Worm (Caenorhabditis elegans) whole organism, young adult: ENCODE measurements around the gene nhr-154.

Experiments used
- B0019.2 ChIP-seq: fragments of 200-800 bp; sonication (Bioruptor generic); conservative IDR thresholded peaks from 2 replicates; pipeline ENCODE4 v1.3.6; 2022; ENCODE audit warnings: missing genetic modification reagents, missing genetic modification characterization, missing compliant biosample characterization
- C06A6.2 ChIP-seq: fragments of 200-800 bp; sonication (Bioruptor generic); conservative IDR thresholded peaks from 2 replicates; pipeline ENCODE4 v1.3.6; 2022; ENCODE audit warnings: missing genetic modification characterization, missing compliant biosample characterization
- F23B12.7 ChIP-seq: sonication (generic microtip); optimal IDR thresholded peaks from 2 replicates; lab custom pipeline; 2017; ENCODE audit warnings: missing genetic modification characterization, mild to moderate bottlenecking, missing compliant biosample characterization, antibody characterized with exemption, moderate library complexity; ENCODE audit not compliant: insufficient read depth
- F33H1.4 ChIP-seq: fragments of 200-800 bp; sonication (Bioruptor generic); IDR thresholded peaks from 2 replicates; pipeline ENCODE4 v1.3.6; 2022; ENCODE audit warnings: missing genetic modification reagents, missing genetic modification characterization, missing compliant biosample characterization
- F37B4.10 ChIP-seq: fragments of 200-800 bp; sonication (Bioruptor generic); IDR thresholded peaks from 2 replicates; pipeline ENCODE4 v1.3.6; 2022; ENCODE audit warnings: missing genetic modification characterization, missing compliant biosample characterization
- K11D2.4 ChIP-seq: fragments of 200-800 bp; sonication (Bioruptor generic); IDR thresholded peaks from 2 replicates; pipeline ENCODE4 v1.3.6; 2022; ENCODE audit warnings: missing genetic modification reagents, missing genetic modification characterization, missing compliant biosample characterization
- T07F8.4 ChIP-seq: sonication (generic microtip); optimal IDR thresholded peaks from 2 replicates; lab custom pipeline; 2016; ENCODE audit warnings: mild to moderate bottlenecking, missing genetic modification characterization, moderate library complexity, missing compliant biosample characterization
- Y53F4B.3 ChIP-seq: fragments of 200-800 bp; sonication (Bioruptor generic); IDR thresholded peaks from 2 replicates; pipeline ENCODE4 v1.3.6; 2022; ENCODE audit warnings: missing genetic modification reagents, missing genetic modification characterization, missing compliant biosample characterization
- ZK185.1 ChIP-seq: sonication (generic microtip); optimal IDR thresholded peaks from 2 replicates; lab custom pipeline; 2016; ENCODE audit warnings: mild to moderate bottlenecking, missing genetic modification characterization, missing compliant biosample characterization; ENCODE audit not compliant: poor library complexity, severe bottlenecking
- attf-5 ChIP-seq: fragments of 200-800 bp; sonication (Bioruptor generic); optimal IDR thresholded peaks from 2 replicates; lab custom pipeline; 2018; ENCODE audit warnings: mild to moderate bottlenecking, missing genetic modification characterization, missing compliant biosample characterization
- attf-6 ChIP-seq: fragments of 200-800 bp; sonication (Bioruptor generic); IDR thresholded peaks from 2 replicates; pipeline ENCODE4 v1.3.6; 2022; ENCODE audit warnings: missing genetic modification reagents, missing genetic modification characterization, missing compliant biosample characterization
- cebp-1 ChIP-seq, 2 experiments: fragments of 200-800 bp in 1 of 2; sonication (Bioruptor generic) in 1 of 2; sonication (generic microtip) in 1 of 2; IDR thresholded peaks in 1 of 2; optimal IDR thresholded peaks in 1 of 2; 2 replicates each; pipeline versions ENCODE4 v1.3.6 to Lab custom; 2017 to 2022; ENCODE audit warnings: missing compliant biosample characterization in 2 of 2, missing genetic modification characterization in 2 of 2, mild to moderate bottlenecking in 1 of 2, missing genetic modification reagents in 1 of 2, moderate library complexity in 1 of 2
- cebp-2 ChIP-seq: fragments of 200-800 bp; sonication (Bioruptor generic); IDR thresholded peaks from 2 replicates; pipeline ENCODE4 v1.3.6; 2022; ENCODE audit warnings: missing genetic modification characterization, missing compliant biosample characterization
- ceh-79 ChIP-seq: sonication (generic microtip); optimal IDR thresholded peaks from 2 replicates; lab custom pipeline; 2017; ENCODE audit warnings: mild to moderate bottlenecking, missing genetic modification characterization, missing compliant biosample characterization
- ceh-91 ChIP-seq: fragments of 200-800 bp; sonication (Bioruptor generic); IDR thresholded peaks from 2 replicates; pipeline ENCODE4 v1.3.6; 2022; ENCODE audit warnings: missing genetic modification reagents, missing genetic modification characterization, missing compliant biosample characterization
- dox-1 ChIP-seq: fragments of 200-800 bp; sonication (Bioruptor generic); IDR thresholded peaks from 2 replicates; pipeline ENCODE4 v1.3.6; 2022; ENCODE audit warnings: missing genetic modification reagents, missing genetic modification characterization, missing compliant biosample characterization
- dpff-1 ChIP-seq: sonication (generic microtip); optimal IDR thresholded peaks from 2 replicates; lab custom pipeline; 2017; ENCODE audit warnings: mild to moderate bottlenecking, missing genetic modification characterization, missing compliant biosample characterization
- egl-44 ChIP-seq: fragments of 200-800 bp; sonication (Bioruptor generic); IDR thresholded peaks from 2 replicates; pipeline ENCODE4 v1.3.6; 2022; ENCODE audit warnings: missing genetic modification reagents, missing genetic modification characterization, missing compliant biosample characterization
- ekl-4 ChIP-seq: fragments of 200-800 bp; sonication (Bioruptor generic); IDR thresholded peaks from 2 replicates; pipeline ENCODE4 v1.3.6; 2022; ENCODE audit warnings: missing genetic modification reagents, missing genetic modification characterization, missing compliant biosample characterization
- ets-4 ChIP-seq: fragments of 200-800 bp; sonication (Bioruptor generic); optimal IDR thresholded peaks from 2 replicates; lab custom pipeline; 2018; ENCODE audit warnings: mild to moderate bottlenecking, missing genetic modification characterization, missing compliant biosample characterization
- gei-17 ChIP-seq: fragments of 200-800 bp; sonication (Bioruptor generic); optimal IDR thresholded peaks from 2 replicates; lab custom pipeline; 2018; ENCODE audit warnings: mild to moderate bottlenecking, missing genetic modification characterization, missing compliant biosample characterization
- hmg-1.2 ChIP-seq: fragments of 200-800 bp; sonication (Bioruptor generic); IDR thresholded peaks from 2 replicates; pipeline ENCODE4 v1.3.6; 2022; ENCODE audit warnings: missing genetic modification reagents, missing genetic modification characterization, missing compliant biosample characterization
- let-526 ChIP-seq: fragments of 200-800 bp; sonication (Bioruptor generic); IDR thresholded peaks from 2 replicates; pipeline ENCODE4 v1.3.6; 2022; ENCODE audit warnings: missing genetic modification reagents, missing genetic modification characterization, missing compliant biosample characterization
- lin-26 ChIP-seq: fragments of 200-800 bp; sonication (Bioruptor generic); IDR thresholded peaks from 2 replicates; pipeline ENCODE4 v1.3.6; 2022; ENCODE audit warnings: missing genetic modification reagents, missing genetic modification characterization, missing compliant biosample characterization
- lin-54 ChIP-seq: fragments of 200-800 bp; sonication (Bioruptor generic); optimal IDR thresholded peaks from 2 replicates; lab custom pipeline; 2018; ENCODE audit warnings: mild to moderate bottlenecking, missing genetic modification characterization, missing compliant biosample characterization
- lsl-1 ChIP-seq: fragments of 200-800 bp; sonication (Bioruptor generic); optimal IDR thresholded peaks from 2 replicates; lab custom pipeline; 2018; ENCODE audit warnings: mild to moderate bottlenecking, missing genetic modification characterization, moderate library complexity, missing compliant biosample characterization
- lsy-27 ChIP-seq: sonication (generic microtip); optimal IDR thresholded peaks from 2 replicates; lab custom pipeline; 2017; ENCODE audit warnings: missing genetic modification characterization, mild to moderate bottlenecking, missing compliant biosample characterization, antibody characterized with exemption, missing genotype, borderline replicate concordance; ENCODE audit not compliant: insufficient read depth
- madf-10 ChIP-seq: sonication (generic microtip); optimal IDR thresholded peaks from 2 replicates; lab custom pipeline; 2016; ENCODE audit warnings: mild to moderate bottlenecking, missing genetic modification characterization, missing compliant biosample characterization
- madf-3 ChIP-seq: fragments of 200-800 bp; sonication (Bioruptor generic); IDR thresholded peaks from 2 replicates; pipeline ENCODE4 v1.3.6; 2022; ENCODE audit warnings: missing genetic modification reagents, missing genetic modification characterization, missing compliant biosample characterization
- madf-6 ChIP-seq: fragments of 200-800 bp; sonication (Bioruptor generic); IDR thresholded peaks from 2 replicates; pipeline ENCODE4 v1.3.6; 2022; ENCODE audit warnings: missing genetic modification reagents, missing genetic modification characterization, missing compliant biosample characterization
- nfya-1 ChIP-seq: sonication (generic microtip); optimal IDR thresholded peaks from 2 replicates; lab custom pipeline; 2017; ENCODE audit warnings: antibody characterized with exemption, missing compliant biosample characterization, missing genetic modification characterization, borderline replicate concordance; ENCODE audit not compliant: insufficient read depth
- nfyb-1 ChIP-seq: fragments of 200-800 bp; sonication (Bioruptor generic); IDR thresholded peaks from 2 replicates; pipeline ENCODE4 v1.3.6; 2022; ENCODE audit warnings: missing genetic modification reagents, missing genetic modification characterization, missing compliant biosample characterization
- nhr-27 ChIP-seq: fragments of 200-800 bp; sonication (Bioruptor generic); optimal IDR thresholded peaks from 2 replicates; lab custom pipeline; 2018; ENCODE audit warnings: mild to moderate bottlenecking, missing genetic modification characterization, moderate library complexity, missing compliant biosample characterization
- nhr-80 ChIP-seq: sonication (generic microtip); optimal IDR thresholded peaks from 2 replicates; lab custom pipeline; 2016; ENCODE audit warnings: missing genetic modification characterization, missing compliant biosample characterization
- nhr-90 ChIP-seq: sonication (generic microtip); optimal IDR thresholded peaks from 2 replicates; lab custom pipeline; 2016; ENCODE audit warnings: missing genotype, mild to moderate bottlenecking, missing genetic modification characterization, missing compliant biosample characterization
- sdz-38 ChIP-seq: sonication (generic microtip); optimal IDR thresholded peaks from 2 replicates; lab custom pipeline; 2016; ENCODE audit warnings: missing genotype, missing genetic modification characterization, missing compliant biosample characterization
- snpc-1.1 ChIP-seq: sonication (generic microtip); optimal IDR thresholded peaks from 2 replicates; lab custom pipeline; 2017; ENCODE audit warnings: missing genetic modification characterization, mild to moderate bottlenecking, missing compliant biosample characterization, antibody characterized with exemption, moderate library complexity, missing genotype, missing genetic modification reagents; ENCODE audit not compliant: insufficient read depth
- snpc-1.3 ChIP-seq: sonication (generic microtip); optimal IDR thresholded peaks from 2 replicates; lab custom pipeline; 2017; ENCODE audit warnings: missing genetic modification characterization, mild to moderate bottlenecking, missing compliant biosample characterization, antibody characterized with exemption, moderate library complexity, missing genotype, missing genetic modification reagents; ENCODE audit not compliant: insufficient read depth
- snpc-3.4 ChIP-seq: sonication (generic microtip); optimal IDR thresholded peaks from 2 replicates; lab custom pipeline; 2017; ENCODE audit warnings: missing genetic modification characterization, mild to moderate bottlenecking, missing compliant biosample characterization, antibody characterized with exemption, moderate library complexity, missing genotype, missing genetic modification reagents
- snpc-4 ChIP-seq, 5 experiments: fragments of 150-350 bp in 1 of 5; sonication (generic microtip) in 4 of 5; optimal IDR thresholded peaks; 2 replicates each; lab custom pipeline; 2014 to 2018; ENCODE audit warnings: missing genetic modification characterization in 5 of 5, missing biosample characterization in 3 of 5, antibody characterized with exemption in 2 of 5, mild to moderate bottlenecking in 2 of 5, missing compliant biosample characterization in 2 of 5, missing genotype in 2 of 5, moderate library complexity in 2 of 5, missing genetic modification reagents in 1 of 5
- tlf-1 ChIP-seq: fragments of 200-800 bp; sonication (Bioruptor generic); optimal IDR thresholded peaks from 2 replicates; lab custom pipeline; 2018; ENCODE audit warnings: mild to moderate bottlenecking, missing genetic modification characterization, missing compliant biosample characterization
- zfh-2 ChIP-seq: fragments of 200-800 bp; sonication (Bioruptor generic); conservative IDR thresholded peaks from 2 replicates; pipeline ENCODE4 v1.3.6; 2022; ENCODE audit warnings: missing genetic modification reagents, missing genetic modification characterization, missing compliant biosample characterization
- zim-3 ChIP-seq: sonication (generic microtip); optimal IDR thresholded peaks from 2 replicates; lab custom pipeline; 2017; ENCODE audit warnings: mild to moderate bottlenecking, missing genetic modification characterization, moderate library complexity, missing compliant biosample characterization
- ztf-26 ChIP-seq: sonication (generic microtip); optimal IDR thresholded peaks from 2 replicates; lab custom pipeline; 2017; ENCODE audit warnings: missing genetic modification characterization, missing compliant biosample characterization
- ztf-28 ChIP-seq: fragments of 200-800 bp; sonication (Bioruptor generic); IDR thresholded peaks from 2 replicates; pipeline ENCODE4 v1.3.6; 2022; ENCODE audit warnings: missing genetic modification reagents, missing genetic modification characterization, missing compliant biosample characterization

nhr-154 gene

DNA sequence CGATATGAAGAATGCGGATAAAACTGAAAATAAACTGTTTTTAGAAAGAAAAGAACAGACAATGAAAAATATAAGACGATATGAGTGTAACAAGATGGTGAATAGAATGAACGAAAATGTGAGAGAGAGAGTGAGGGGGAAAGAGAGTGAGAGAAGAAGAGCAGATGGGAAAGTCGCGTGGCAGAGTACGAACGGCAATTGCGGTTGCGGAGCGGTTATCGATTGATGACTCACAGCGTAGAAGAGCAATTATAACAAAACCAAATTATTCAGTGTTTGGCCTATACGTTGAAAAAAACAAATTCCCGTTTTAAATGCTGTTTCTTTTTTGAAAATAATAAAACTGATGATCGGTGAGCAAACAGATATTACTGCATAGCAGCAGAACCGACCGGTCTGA, 35.7 kb upstream of the nhr-154 start, which contains the start of gene pqn-53:
pqn-53 (minus strand) TSS at position 23 of the 400 bp plus-strand sequence.
- TF ChIP-seq C06A6.2 (GFP tag; lab: Robert Waterston, UW), result no peak
- peak; percentile 26; the same call in 1 of the 2 replicates for TF ChIP-seq hmg-1.2 (GFP tag; lab: Robert Waterston, UW)
- TF ChIP-seq ekl-4, result 0 out of 2 replicates have a peak, but pooled peaks have one; percentile 31
- TF ChIP-seq nhr-27 (tag; lab: Kevin White, UChicago), result no peak
- TF ChIP-seq egl-44, result no peak
- TF ChIP-seq madf-10, result no peak
- TF ChIP-seq zim-3 (tag; lab: Kevin White, UChicago), result no peak
- TF ChIP-seq cebp-1 (GFP tag; IDR thresholded peaks at IDR 0.05; lab: Robert Waterston, UW), result no peak
- peak; percentile 36 for TF ChIP-seq cebp-1 (tag; optimal IDR thresholded peaks at IDR 0.05; lab: Kevin White, UChicago)
- no peak for TF ChIP-seq K11D2.4 (GFP tag; lab: Robert Waterston, UW)
- 0 out of 2 replicates have a peak, but pooled peaks have one; percentile 26 for TF ChIP-seq madf-6 (GFP tag; lab: Robert Waterston, UW)
- peak; percentile 12 for TF ChIP-seq nhr-80 (tag; lab: Kevin White, UChicago)
- peak; percentile 8 for TF ChIP-seq ZK185.1 (tag; lab: Kevin White, UChicago)
- no peak for TF ChIP-seq snpc-1.3
- 0 out of 2 replicates have a peak, but pooled peaks have one; percentile 31 for TF ChIP-seq attf-6 (GFP tag; lab: Robert Waterston, UW)
- TF ChIP-seq let-526 (GFP tag; lab: Robert Waterston, UW), result no peak
- TF ChIP-seq lin-54, result peak; percentile 23
- TF ChIP-seq ztf-28 (GFP tag; lab: Robert Waterston, UW), result no peak
- TF ChIP-seq nhr-90 (tag; lab: Kevin White, UChicago), result no peak
- TF ChIP-seq ceh-79 (tag; lab: Kevin White, UChicago), result no peak
- no peak for TF ChIP-seq nfyb-1 (GFP tag; lab: Robert Waterston, UW)
- no peak for TF ChIP-seq F37B4.10 (GFP tag; lab: Robert Waterston, UW)
- no peak for TF ChIP-seq Y53F4B.3 (GFP tag; lab: Robert Waterston, UW)
- no peak for TF ChIP-seq lsy-27
- TF ChIP-seq nfya-1 (tag; lab: Kevin White, UChicago), result no peak
- peak; percentile 21 for TF ChIP-seq attf-5 (GFP tag; lab: Kevin White, UChicago)
- TF ChIP-seq madf-3 (GFP tag; lab: Robert Waterston, UW), result 0 out of 2 replicates have a peak, but pooled peaks have one; percentile 48

DNA sequence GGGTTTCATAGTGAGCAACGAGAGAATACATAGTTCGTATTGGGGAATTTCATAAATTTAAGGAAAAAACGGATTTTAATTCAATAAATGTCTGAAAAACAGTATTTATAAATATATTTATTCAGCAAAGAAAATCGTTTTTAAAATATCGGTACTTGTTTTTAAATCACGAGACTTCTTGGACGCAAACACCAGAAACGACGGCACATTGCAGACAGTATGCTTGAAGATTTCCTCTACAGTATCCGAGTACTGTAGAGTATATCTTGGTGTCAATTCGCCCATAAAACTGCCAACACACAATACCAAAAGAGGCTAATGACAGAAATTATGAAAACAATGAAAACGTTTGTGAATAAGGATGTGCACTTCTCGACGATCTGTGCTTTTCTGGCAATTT, 35.2 kb upstream of the nhr-154 start:
- TF ChIP-seq K11D2.4 (GFP tag; lab: Robert Waterston, UW) (0 out of 2 replicates have a peak, but pooled peaks have one; percentile 18), ets-4 (no peak), sdz-38 (tag; lab: Kevin White, UChicago) (no peak), B0019.2 (GFP tag; lab: Robert Waterston, UW) (no peak), ZK185.1 (tag; lab: Kevin White, UChicago) (no peak), T07F8.4 (tag; lab: Kevin White, UChicago) (no peak), dpff-1 (tag; lab: Kevin White, UChicago) (no peak), lsl-1 (GFP tag; lab: Kevin White, UChicago) (peak; percentile 86), snpc-3.4 (tag; lab: Kevin White, UChicago) (peak; percentile 24), snpc-4 (GFP tag; optimal IDR thresholded peaks at IDR 0.05; lab: Kevin White, UChicago) (no peak), snpc-4 (tag; optimal IDR thresholded peaks at IDR 0.05; lab: Kevin White, UChicago) (peak in 1 of 4 experiments; percentile 49), zfh-2 (GFP tag; lab: Robert Waterston, UW) (no peak), tlf-1 (GFP tag; lab: Kevin White, UChicago) (no peak), F33H1.4 (GFP tag; lab: Robert Waterston, UW) (0 out of 2 replicates have a peak, but pooled peaks have one; percentile 15), lin-26 (no peak), hmg-1.2 (GFP tag; lab: Robert Waterston, UW) (no peak), gei-17 (GFP tag; lab: Kevin White, UChicago) (no peak), snpc-1.1 (tag; lab: Kevin White, UChicago) (no peak), ztf-26 (no peak), ceh-91 (GFP tag; lab: Robert Waterston, UW) (no peak), F23B12.7 (tag; lab: Kevin White, UChicago) (peak; percentile 64), cebp-2 (GFP tag; lab: Robert Waterston, UW) (no peak), dox-1 (peak; percentile 29; the same call in 1 of the 2 replicates), ceh-79 (tag; lab: Kevin White, UChicago) (no peak)
